Worm (Caenorhabditis elegans) whole organism, L1 larva: ENCODE data around the gene F59B1.6.
"Not testable (repeated sequence)": the region's sequence is repeated elsewhere in the genome, so short reads cannot be mapped to it uniquely, and the experiment has no call there.

Experiments used
- aly-2 ChIP-seq: fragments of 150-350 bp; optimal IDR thresholded peaks from 2 replicates; lab custom pipeline; 2014; ENCODE audit warnings: missing biosample characterization, missing genetic modification characterization
- grh-1 ChIP-seq: fragments of 200-800 bp; sonication (Bioruptor generic); IDR thresholded peaks from 2 replicates; pipeline ENCODE4 v1.3.6; 2022; ENCODE audit warnings: missing genetic modification reagents, missing genetic modification characterization, missing compliant biosample characterization
- jun-1 ChIP-seq: fragments of 150-350 bp; optimal IDR thresholded peaks from 2 replicates; lab custom pipeline; 2014; ENCODE audit warnings: missing biosample characterization, missing genetic modification reagents, missing genetic modification characterization
- mep-1 ChIP-seq: fragments of 150-350 bp; optimal IDR thresholded peaks from 2 replicates; lab custom pipeline; 2014; ENCODE audit warnings: missing biosample characterization, missing genetic modification characterization
- nhr-20 ChIP-seq: sonication (generic microtip); optimal IDR thresholded peaks from 2 replicates; lab custom pipeline; 2016; ENCODE audit warnings: mild to moderate bottlenecking, missing genetic modification characterization, missing compliant biosample characterization
- nhr-76 ChIP-seq: sonication (generic microtip); optimal IDR thresholded peaks from 2 replicates; lab custom pipeline; 2017; ENCODE audit warnings: missing biosample characterization, missing genetic modification characterization
- tbx-2 ChIP-seq: sonication (generic microtip); optimal IDR thresholded peaks from 2 replicates; lab custom pipeline; 2016; ENCODE audit warnings: missing genetic modification characterization, missing compliant biosample characterization

ce11 chrV:3620608-3621007 is 10.9 kb downstream of the F59B1.6 start, which contains the start of gene srx-93:
- not testable (repeated sequence) for TF ChIP-seq grh-1; jun-1; nhr-76; tbx-2 (tag; lab: Kevin White, UChicago); nhr-20; mep-1 (tag; lab: Kevin White, UChicago); aly-2 (tag; lab: Kevin White, UChicago)
